Fruit fly (Drosophila melanogaster) whole organism, embryonic: ENCODE data around the gene CG13012.

Experiments used
- Asciz ChIP-seq: fragments of 200-800 bp; sonication (Bioruptor generic); optimal IDR thresholded peaks from 2 replicates; lab custom pipeline; 2017; ENCODE audit warnings: missing biosample characterization, mild to moderate bottlenecking, missing genetic modification characterization, missing genetic modification reagents
- Awh ChIP-seq: fragments of 200-800 bp; sonication (Bioruptor generic); IDR thresholded peaks from 2 replicates; pipeline ENCODE4, ENCODE4 v1.3.6; 2022; ENCODE audit warnings: missing biosample characterization, missing genetic modification characterization
- CG1024 ChIP-seq: fragments of 200-800 bp; sonication (Bioruptor generic); IDR thresholded peaks from 2 replicates; pipeline ENCODE4 v1.3.6; 2022; ENCODE audit warnings: missing biosample characterization, missing genetic modification characterization
- CG10366 ChIP-seq: fragments of 200-800 bp; sonication (Bioruptor generic); IDR thresholded peaks from 2 replicates; pipeline ENCODE4 v1.3.6; 2022; ENCODE audit warnings: missing biosample characterization, missing genetic modification characterization
- CG10979 ChIP-seq: fragments of 200-800 bp; sonication (Bioruptor generic); optimal IDR thresholded peaks from 2 replicates; lab custom pipeline; 2018; ENCODE audit warnings: missing biosample characterization, mild to moderate bottlenecking, missing genetic modification characterization, moderate library complexity
- CG12236 ChIP-seq: fragments of 200-800 bp; sonication (Bioruptor generic); optimal IDR thresholded peaks from 2 replicates; lab custom pipeline; 2016; ENCODE audit warnings: missing biosample characterization, missing genetic modification characterization
- CG14710 ChIP-seq: fragments of 200-800 bp; sonication (Bioruptor generic); optimal IDR thresholded peaks from 3 replicates; lab custom pipeline; 2019; ENCODE audit warnings: missing biosample characterization, mild to moderate bottlenecking, missing genetic modification characterization, moderate library complexity
- CG1647 ChIP-seq: fragments of 200-800 bp; sonication (Bioruptor generic); optimal IDR thresholded peaks from 3 replicates; lab custom pipeline; 2016; ENCODE audit warnings: missing biosample characterization, missing genetic modification characterization
- CG16863 ChIP-seq: fragments of 200-800 bp; sonication (Bioruptor generic); optimal IDR thresholded peaks from 3 replicates; lab custom pipeline; 2016; ENCODE audit warnings: missing biosample characterization, missing genetic modification characterization
- CG3163 ChIP-seq: fragments of 200-800 bp; sonication (Bioruptor generic); optimal IDR thresholded peaks from 3 replicates; lab custom pipeline; 2016; ENCODE audit warnings: missing biosample characterization, missing genetic modification characterization
- CG3281 ChIP-seq: fragments of 200-800 bp; sonication (Bioruptor generic); optimal IDR thresholded peaks from 3 replicates; lab custom pipeline; 2017; ENCODE audit warnings: missing biosample characterization, mild to moderate bottlenecking, missing genetic modification characterization
- CG34224 ChIP-seq: fragments of 200-800 bp; sonication (Bioruptor generic); IDR thresholded peaks from 3 replicates; pipeline ENCODE4 v1.3.6; 2022; ENCODE audit warnings: missing biosample characterization, missing genetic modification characterization; ENCODE audit not compliant: partially characterized antibody
- CG5245 ChIP-seq: fragments of 200-800 bp; sonication (Bioruptor generic); optimal IDR thresholded peaks from 3 replicates; lab custom pipeline; 2016; ENCODE audit warnings: missing biosample characterization, missing genetic modification characterization
- CG6254 ChIP-seq: fragments of 200-800 bp; sonication (Bioruptor generic); optimal IDR thresholded peaks from 3 replicates; lab custom pipeline; 2017; ENCODE audit warnings: mild to moderate bottlenecking, missing biosample characterization, missing genetic modification reagents, missing genetic modification characterization
- CG7271 ChIP-seq: fragments of 200-800 bp; sonication (Bioruptor generic); optimal IDR thresholded peaks from 2 replicates; lab custom pipeline; 2018; ENCODE audit warnings: missing biosample characterization, mild to moderate bottlenecking, missing genetic modification characterization, moderate library complexity
- CG8281 ChIP-seq: fragments of 200-800 bp; sonication (Bioruptor generic); optimal IDR thresholded peaks from 2 replicates; lab custom pipeline; 2018; ENCODE audit warnings: missing biosample characterization, mild to moderate bottlenecking, missing genetic modification characterization, moderate library complexity
- CG9817 ChIP-seq: fragments of 200-800 bp; sonication (Bioruptor generic); optimal IDR thresholded peaks from 2 replicates; lab custom pipeline; 2018; ENCODE audit warnings: missing biosample characterization, mild to moderate bottlenecking, missing genetic modification characterization, moderate library complexity
- Chrac-16 ChIP-seq: fragments of 200-800 bp; sonication (Bioruptor generic); optimal IDR thresholded peaks from 3 replicates; lab custom pipeline; 2016; ENCODE audit warnings: missing biosample characterization, missing genetic modification characterization
- CrebB ChIP-seq: fragments of 200-800 bp; sonication (Bioruptor generic); optimal IDR thresholded peaks from 3 replicates; lab custom pipeline; 2018; ENCODE audit warnings: missing biosample characterization, mild to moderate bottlenecking, missing genetic modification characterization
- Dref ChIP-seq: fragments of 200-800 bp; sonication (Bioruptor generic); IDR thresholded peaks from 2 replicates; pipeline ENCODE4 v1.3.6; 2022; ENCODE audit warnings: missing biosample characterization, missing genetic modification characterization
- HLH3B ChIP-seq: fragments of 200-800 bp; sonication (Bioruptor generic); IDR thresholded peaks from 2 replicates; pipeline ENCODE4 v1.3.6; 2022; ENCODE audit warnings: missing biosample characterization, missing genetic modification characterization
- Kr ChIP-seq: fragments of 200-800 bp; sonication (Bioruptor generic); optimal IDR thresholded peaks from 2 replicates; lab custom pipeline; 2017; ENCODE audit warnings: missing biosample characterization, mild to moderate bottlenecking, missing genetic modification characterization
- Lpt ChIP-seq: fragments of >200 bp; optimal IDR thresholded peaks from 2 replicates; lab custom pipeline; 2018; ENCODE audit warnings: missing biosample characterization, missing genetic modification characterization
- NC2α ChIP-seq: fragments of 200-800 bp; sonication (Bioruptor generic); optimal IDR thresholded peaks from 2 replicates; lab custom pipeline; 2016; ENCODE audit warnings: missing biosample characterization, missing genetic modification characterization
- Scr ChIP-seq: fragments of 200-800 bp; sonication (Bioruptor generic); IDR thresholded peaks from 2 replicates; pipeline ENCODE4 v1.3.6; 2022; ENCODE audit warnings: missing biosample characterization, missing genetic modification characterization; ENCODE audit not compliant: partially characterized antibody
- Sry-δ ChIP-seq: fragments of 200-800 bp; sonication (Bioruptor generic); optimal IDR thresholded peaks from 2 replicates; lab custom pipeline; 2016; ENCODE audit warnings: missing biosample characterization, missing genetic modification characterization
- ab ChIP-seq: fragments of 200-800 bp; sonication (Bioruptor generic); optimal IDR thresholded peaks from 2 replicates; lab custom pipeline; 2016; ENCODE audit warnings: missing biosample characterization, missing genetic modification characterization
- ase ChIP-seq: fragments of 200-800 bp; sonication (Bioruptor generic); IDR thresholded peaks from 3 replicates; pipeline ENCODE4 v1.3.6; 2022; ENCODE audit warnings: missing biosample characterization, missing genetic modification characterization
- cas ChIP-seq: fragments of 200-800 bp; sonication (Bioruptor generic); IDR thresholded peaks from 2 replicates; pipeline ENCODE4 v1.3.6; 2022; ENCODE audit warnings: missing biosample characterization, missing genetic modification characterization
- chif ChIP-seq, 2 experiments: fragments of 200-800 bp; sonication (Bioruptor generic); optimal IDR thresholded peaks; 3 replicates each; lab custom pipeline; 2016; ENCODE audit warnings: missing biosample characterization in 2 of 2, missing genetic modification characterization in 2 of 2
- chinmo ChIP-seq: fragments of 200-800 bp; sonication (Bioruptor generic); IDR thresholded peaks from 4 replicates; pipeline ENCODE4 v1.3.6; 2022; ENCODE audit warnings: missing biosample characterization, missing genetic modification characterization; ENCODE audit not compliant: partially characterized antibody
- chn ChIP-seq: fragments of 200-800 bp; sonication (Bioruptor generic); optimal IDR thresholded peaks from 2 replicates; lab custom pipeline; 2016; ENCODE audit warnings: missing biosample characterization, missing genetic modification characterization
- ewg ChIP-seq: fragments of 200-800 bp; sonication (Bioruptor generic); optimal IDR thresholded peaks from 3 replicates; lab custom pipeline; 2017; ENCODE audit warnings: mild to moderate bottlenecking, missing biosample characterization, missing genetic modification reagents, missing genetic modification characterization
- gce ChIP-seq: fragments of 200-800 bp; sonication (Bioruptor generic); IDR thresholded peaks from 3 replicates; pipeline ENCODE4 v1.3.6; 2022; ENCODE audit warnings: missing biosample characterization, missing genetic modification characterization
- gem ChIP-seq: fragments of 200-800 bp; sonication (Bioruptor generic); optimal IDR thresholded peaks from 2 replicates; lab custom pipeline; 2019; ENCODE audit warnings: missing biosample characterization, mild to moderate bottlenecking, missing genetic modification characterization, moderate library complexity
- gfzf ChIP-seq: fragments of 200-800 bp; sonication (Bioruptor generic); optimal IDR thresholded peaks from 2 replicates; lab custom pipeline; 2016; ENCODE audit warnings: missing biosample characterization, mild to moderate bottlenecking, missing genetic modification characterization, moderate library complexity
- jumu ChIP-seq: fragments of 200-800 bp; sonication (Bioruptor generic); optimal IDR thresholded peaks from 3 replicates; lab custom pipeline; 2016; ENCODE audit warnings: missing biosample characterization, missing genetic modification characterization
- luna ChIP-seq: fragments of 200-800 bp; sonication (Bioruptor generic); optimal IDR thresholded peaks from 2 replicates; lab custom pipeline; 2016; ENCODE audit warnings: missing biosample characterization, missing genetic modification characterization
- mld ChIP-seq: fragments of 200-800 bp; sonication (Bioruptor generic); IDR thresholded peaks from 3 replicates; pipeline ENCODE4 v1.3.6; 2022; ENCODE audit warnings: missing biosample characterization, missing genetic modification characterization; ENCODE audit not compliant: partially characterized antibody
- oc ChIP-seq: fragments of 200-800 bp; sonication (Bioruptor generic); optimal IDR thresholded peaks from 2 replicates; lab custom pipeline; 2018; ENCODE audit warnings: missing biosample characterization, mild to moderate bottlenecking, missing genetic modification characterization, moderate library complexity
- pita ChIP-seq: fragments of 200-800 bp; sonication (Bioruptor generic); optimal IDR thresholded peaks from 2 replicates; lab custom pipeline; 2017; ENCODE audit warnings: missing biosample characterization, mild to moderate bottlenecking, missing genetic modification characterization
- prd ChIP-seq, 3 experiments: fragments of >200 bp in 2 of 3; fragments of 200-800 bp in 1 of 3; sonication (Bioruptor generic) in 1 of 3; optimal IDR thresholded peaks in 2 of 3; IDR thresholded peaks in 1 of 3; 2 replicates in 2 of 3; 3 replicates in 1 of 3; pipeline versions ENCODE4 v1.3.6 to Lab custom; 2017 to 2022; ENCODE audit warnings: missing biosample characterization in 1 of 3, missing genetic modification characterization in 1 of 3
- pros ChIP-seq: fragments of 200-800 bp; sonication (Bioruptor generic); optimal IDR thresholded peaks from 3 replicates; lab custom pipeline; 2019; ENCODE audit warnings: missing biosample characterization, mild to moderate bottlenecking, missing genetic modification characterization, moderate library complexity
- ro ChIP-seq: fragments of 200-800 bp; sonication (Bioruptor generic); IDR thresholded peaks from 2 replicates; pipeline ENCODE4 v1.3.6; 2022; ENCODE audit warnings: missing biosample characterization, missing genetic modification characterization
- sima ChIP-seq: fragments of 200-800 bp; sonication (Bioruptor generic); optimal IDR thresholded peaks from 2 replicates; lab custom pipeline; 2016; ENCODE audit warnings: missing biosample characterization, missing genetic modification characterization
- slp2 ChIP-seq: fragments of 200-800 bp; sonication (Bioruptor generic); optimal IDR thresholded peaks from 2 replicates; lab custom pipeline; 2016; ENCODE audit warnings: missing biosample characterization, missing genetic modification characterization
- sr ChIP-seq: fragments of 200-800 bp; sonication (Bioruptor generic); IDR thresholded peaks from 3 replicates; pipeline ENCODE4 v1.3.6; 2022; ENCODE audit warnings: missing biosample characterization, missing genetic modification characterization
- stc ChIP-seq: fragments of 200-800 bp; sonication (Bioruptor generic); IDR thresholded peaks from 2 replicates; pipeline ENCODE4 v1.3.6; 2022; ENCODE audit warnings: missing biosample characterization, missing genetic modification characterization
- unpg ChIP-seq: fragments of 200-800 bp; sonication (Bioruptor generic); optimal IDR thresholded peaks from 3 replicates; lab custom pipeline; 2018; ENCODE audit warnings: missing biosample characterization, mild to moderate bottlenecking, missing genetic modification characterization, moderate library complexity

Gene CG13012

DNA sequence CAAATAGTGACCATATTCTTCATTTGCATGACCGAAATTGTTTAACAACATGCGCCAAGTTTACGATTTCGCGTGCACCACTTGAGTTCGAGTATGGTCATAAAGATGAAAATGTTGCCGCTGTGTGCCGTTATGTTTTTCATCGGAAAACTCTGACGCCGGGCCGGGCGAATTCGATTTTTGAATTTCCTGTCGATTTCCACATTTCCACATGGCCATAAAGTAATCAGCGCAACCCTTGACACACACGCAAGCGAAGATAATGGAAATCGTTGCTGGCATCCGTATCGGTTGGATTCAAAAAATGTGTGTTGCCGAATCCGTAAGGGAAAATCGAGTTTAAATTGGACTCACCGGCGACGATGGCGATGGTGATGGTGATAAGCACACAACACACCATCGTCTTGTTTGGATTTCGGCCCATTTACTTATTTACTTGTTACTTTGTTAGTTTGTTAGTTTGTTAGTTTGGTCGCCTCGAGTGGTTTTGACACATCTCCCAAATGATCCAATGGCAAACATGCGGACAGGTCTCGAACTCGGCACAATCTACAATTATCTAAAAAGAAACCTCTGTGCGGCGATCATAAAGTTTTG lies 31.9 kb downstream of the CG13012 start (continued):
- TF ChIP-seq Kr (GFP tag; lab: Kevin White, UChicago) (peak; percentile 49), CG3281 (GFP tag; lab: Kevin White, UChicago) (no peak), ro (GFP tag; lab: Robert Waterston, UW) (no peak), CG8281 (no peak), CG10979 (tag; lab: Kevin White, UChicago) (peak; percentile 40), ewg (GFP tag; lab: Kevin White, UChicago) (peak; percentile 45), CG16863 (peak; percentile 46), sr (0 out of 3 replicates have a peak, but pooled peaks have one; percentile 26), CG34224 (GFP tag; lab: Robert Waterston, UW) (no peak), luna (GFP tag; lab: Kevin White, UChicago) (no peak), CG10366 (GFP tag; lab: Robert Waterston, UW) (no peak; the same call in 1 of the 2 replicates), NC2α (GFP tag; lab: Kevin White, UChicago) (peak; percentile 16), Asciz (GFP tag; lab: Kevin White, UChicago) (peak; percentile 64), chn (no peak), Dref (no peak), gfzf (GFP tag; lab: Kevin White, UChicago) (no peak), stc (peak; percentile 22; the same call in 1 of the 2 replicates), CG3163 (GFP tag; lab: Kevin White, UChicago) (no peak), CrebB (tag; lab: Kevin White, UChicago) (peak; percentile 60), ase (GFP tag; lab: Robert Waterston, UW) (peak; percentile 32; the same call in 1 of the 3 replicates), cas (GFP tag; lab: Robert Waterston, UW) (no peak), ab (GFP tag; lab: Kevin White, UChicago) (no peak), mld (no peak), HLH3B (GFP tag; lab: Robert Waterston, UW) (peak; percentile 49; the same call in 1 of the 2 replicates), gem (tag; lab: Kevin White, UChicago) (peak; percentile 60), jumu (GFP tag; lab: Kevin White, UChicago) (no peak), CG6254 (GFP tag; lab: Kevin White, UChicago) (peak; percentile 48), Chrac-16 (GFP tag; lab: Kevin White, UChicago) (no peak), CG5245 (no peak), CG14710 (tag; lab: Kevin White, UChicago) (peak; percentile 41), Sry-δ (GFP tag; lab: Kevin White, UChicago) (no peak), CG9817 (tag; lab: Kevin White, UChicago) (no peak), pita (GFP tag; lab: Kevin White, UChicago) (no peak), Awh (GFP tag; lab: Robert Waterston, UW) (peak; percentile 75), CG12236 (GFP tag; lab: Kevin White, UChicago) (peak; percentile 59), chif (GFP tag; optimal IDR thresholded peaks at IDR 0.05; lab: Kevin White, UChicago) (peak in 1 of 2 experiments; percentile 43), Lpt (GFP tag; lab: Kevin White, UChicago) (no peak), oc (tag; lab: Kevin White, UChicago) (peak; percentile 69), CG7271 (tag; lab: Kevin White, UChicago) (no peak), sima (GFP tag; lab: Kevin White, UChicago) (no peak), pros (no peak), prd (optimal IDR thresholded peaks at IDR 0.05; lab: Kevin White, UChicago) (no peak), prd (GFP tag; IDR thresholded peaks at IDR 0.05; lab: Robert Waterston, UW) (peak; percentile 35; the same call in 1 of the 3 replicates), CG1024 (GFP tag; lab: Robert Waterston, UW) (no peak), gce (GFP tag; lab: Robert Waterston, UW) (0 out of 3 replicates have a peak, but pooled peaks have one; percentile 60), unpg (GFP tag; lab: Kevin White, UChicago) (peak; percentile 18), chinmo (GFP tag; lab: Robert Waterston, UW) (no peak), slp2 (GFP tag; lab: Kevin White, UChicago) (no peak), Scr (no peak), CG1647 (GFP tag; lab: Kevin White, UChicago) (no peak)
